Worm (Caenorhabditis elegans) whole organism, L4 larva: ENCODE results near the gene T24C2.5.

Experiments used
- F37D6.2 ChIP-seq: sonication (generic microtip); optimal IDR thresholded peaks from 2 replicates; lab custom pipeline; 2016; ENCODE audit warnings: mild to moderate bottlenecking, missing genetic modification characterization, missing compliant biosample characterization
- F44E2.7 ChIP-seq: fragments of 200-800 bp; sonication (Bioruptor generic); IDR thresholded peaks from 2 replicates; pipeline ENCODE4 v2.1.2; 2022; ENCODE audit warnings: missing genetic modification characterization, missing compliant biosample characterization
- R02D3.7 ChIP-seq: fragments of 150-350 bp; sonication (generic microtip); optimal IDR thresholded peaks from 3 replicates; lab custom pipeline; 2014; ENCODE audit warnings: missing biosample characterization, missing genetic modification characterization
- T20F7.1 ChIP-seq: fragments of 200-800 bp; sonication (Bioruptor generic); optimal IDR thresholded peaks from 2 replicates; lab custom pipeline; 2018; ENCODE audit warnings: mild to moderate bottlenecking, missing genetic modification characterization, missing compliant biosample characterization
- T26A8.4 ChIP-seq: fragments of 200-800 bp; sonication (Bioruptor generic); IDR thresholded peaks from 2 replicates; pipeline ENCODE4 v1.3.6; 2022; ENCODE audit warnings: missing genetic modification characterization, missing compliant biosample characterization
- arid-1 ChIP-seq: fragments of 200-800 bp; sonication (Bioruptor generic); conservative IDR thresholded peaks from 2 replicates; pipeline ENCODE4 v1.3.6; 2022; ENCODE audit warnings: missing genetic modification reagents, missing genetic modification characterization, missing compliant biosample characterization
- attf-4 ChIP-seq: sonication (generic microtip); optimal IDR thresholded peaks from 3 replicates; lab custom pipeline; 2017; ENCODE audit warnings: missing biosample characterization, missing genetic modification characterization
- ceh-32 ChIP-seq: sonication (generic microtip); optimal IDR thresholded peaks from 2 replicates; lab custom pipeline; 2016; ENCODE audit warnings: mild to moderate bottlenecking, missing genetic modification characterization, missing compliant biosample characterization; ENCODE audit not compliant: poor library complexity
- ceh-82 ChIP-seq: sonication (generic microtip); optimal IDR thresholded peaks from 2 replicates; lab custom pipeline; 2017; ENCODE audit warnings: missing biosample characterization, missing genetic modification characterization
- ctbp-1 ChIP-seq: fragments of 200-800 bp; sonication (Bioruptor generic); IDR thresholded peaks from 2 replicates; pipeline ENCODE4 v1.3.6; 2022; ENCODE audit warnings: missing genetic modification reagents, missing genetic modification characterization, missing compliant biosample characterization
- daf-12 ChIP-seq: fragments of 150-350 bp; optimal IDR thresholded peaks from 2 replicates; lab custom pipeline; 2014; ENCODE audit warnings: missing biosample characterization, missing genetic modification reagents, missing genetic modification characterization
- dmd-9 ChIP-seq: fragments of 200-800 bp; sonication (Bioruptor generic); IDR thresholded peaks from 2 replicates; pipeline ENCODE4 v1.3.6; 2022; ENCODE audit warnings: missing genetic modification reagents, missing genetic modification characterization, missing compliant biosample characterization
- duxl-1 ChIP-seq: sonication (generic microtip); optimal IDR thresholded peaks from 2 replicates; lab custom pipeline; 2016; ENCODE audit warnings: mild to moderate bottlenecking, missing genetic modification characterization, moderate library complexity, missing compliant biosample characterization; ENCODE audit not compliant: poor library complexity
- dve-1 ChIP-seq: sonication (generic microtip); optimal IDR thresholded peaks from 2 replicates; lab custom pipeline; 2017; ENCODE audit warnings: antibody characterized with exemption, mild to moderate bottlenecking, missing genetic modification characterization, missing compliant biosample characterization; ENCODE audit not compliant: insufficient read depth
- egl-43 ChIP-seq: fragments of 200-800 bp; sonication (Bioruptor generic); IDR thresholded peaks from 2 replicates; pipeline ENCODE4 v1.3.6; 2022; ENCODE audit warnings: missing genetic modification reagents, missing genetic modification characterization, missing compliant biosample characterization
- fos-1 ChIP-seq: fragments of 150-350 bp; optimal IDR thresholded peaks from 2 replicates; lab custom pipeline; 2014; ENCODE audit warnings: missing biosample characterization, missing genetic modification characterization
- gei-8 ChIP-seq: fragments of 200-800 bp; sonication (Bioruptor generic); optimal IDR thresholded peaks from 2 replicates; lab custom pipeline; 2018; ENCODE audit warnings: mild to moderate bottlenecking, missing genetic modification characterization, missing compliant biosample characterization
- hif-1 ChIP-seq, 2 experiments: sonication (generic microtip); optimal IDR thresholded peaks; 2 replicates each; lab custom pipeline; 2016 to 2017; ENCODE audit warnings: missing compliant biosample characterization in 2 of 2, missing genetic modification characterization in 2 of 2, missing genetic modification reagents in 2 of 2, missing genotype in 2 of 2, mild to moderate bottlenecking in 1 of 2
- hmg-1.1 ChIP-seq: fragments of 200-800 bp; sonication (Bioruptor generic); IDR thresholded peaks from 2 replicates; pipeline ENCODE4 v1.3.6; 2022; ENCODE audit warnings: missing genetic modification reagents, missing genetic modification characterization, missing compliant biosample characterization
- jun-1 ChIP-seq: fragments of 150-350 bp; optimal IDR thresholded peaks from 2 replicates; lab custom pipeline; 2014; ENCODE audit warnings: missing biosample characterization, missing genetic modification reagents, missing genetic modification characterization
- lim-7 ChIP-seq: fragments of 200-800 bp; sonication (Bioruptor generic); IDR thresholded peaks from 2 replicates; pipeline ENCODE4 v1.3.6; 2022; ENCODE audit warnings: missing genetic modification characterization, missing compliant biosample characterization
- lin-1 ChIP-seq: fragments of 200-800 bp; sonication (Bioruptor generic); IDR thresholded peaks from 2 replicates; pipeline ENCODE4 v1.3.6; 2022; ENCODE audit warnings: missing genetic modification reagents, missing genetic modification characterization, missing compliant biosample characterization
- lin-13 ChIP-seq: fragments of 150-350 bp; optimal IDR thresholded peaks from 2 replicates; lab custom pipeline; 2014; ENCODE audit warnings: missing biosample characterization, missing genetic modification reagents, missing genetic modification characterization
- lin-29 ChIP-seq: fragments of 200-800 bp; sonication (Bioruptor generic); IDR thresholded peaks from 2 replicates; pipeline ENCODE4 v1.3.6; 2022; ENCODE audit warnings: missing genetic modification reagents, missing genetic modification characterization, missing compliant biosample characterization
- lsy-2 ChIP-seq, 2 experiments: fragments of 150-350 bp in 1 of 2; sonication (generic microtip) in 1 of 2; optimal IDR thresholded peaks; 2 replicates each; lab custom pipeline; 2014 to 2017; ENCODE audit warnings: missing biosample characterization in 2 of 2, missing genetic modification characterization in 2 of 2
- madf-5 ChIP-seq, 2 experiments: fragments of 200-800 bp; sonication (Bioruptor generic); IDR thresholded peaks; 2 replicates each; pipeline ENCODE4 v1.3.6; 2022; ENCODE audit warnings: missing compliant biosample characterization in 2 of 2, missing genetic modification characterization in 2 of 2
- madf-9 ChIP-seq: fragments of 200-800 bp; sonication (Bioruptor generic); conservative IDR thresholded peaks from 2 replicates; pipeline ENCODE4 v1.3.6; 2022; ENCODE audit warnings: missing genetic modification reagents, missing genetic modification characterization, missing compliant biosample characterization
- mes-2 ChIP-seq: sonication (generic microtip); optimal IDR thresholded peaks from 2 replicates; lab custom pipeline; 2016; ENCODE audit warnings: missing genotype, mild to moderate bottlenecking, missing genetic modification characterization, missing compliant biosample characterization; ENCODE audit not compliant: poor library complexity, severe bottlenecking
- nhr-102 ChIP-seq: sonication (generic microtip); optimal IDR thresholded peaks from 2 replicates; lab custom pipeline; 2016; ENCODE audit warnings: mild to moderate bottlenecking, missing genetic modification characterization, moderate library complexity, missing compliant biosample characterization
- nhr-11 ChIP-seq: fragments of 150-350 bp; optimal IDR thresholded peaks from 2 replicates; lab custom pipeline; 2014; ENCODE audit warnings: missing biosample characterization, missing genetic modification characterization
- nhr-25 ChIP-seq: sonication (generic microtip); optimal IDR thresholded peaks from 2 replicates; lab custom pipeline; 2017; ENCODE audit warnings: missing genetic modification characterization, mild to moderate bottlenecking, missing compliant biosample characterization, antibody characterized with exemption, moderate library complexity, borderline replicate concordance; ENCODE audit not compliant: insufficient read depth
- nhr-41 ChIP-seq: fragments of 200-800 bp; sonication (Bioruptor generic); IDR thresholded peaks from 2 replicates; pipeline ENCODE4 v1.3.6; 2022; ENCODE audit warnings: missing genetic modification reagents, missing genetic modification characterization, missing compliant biosample characterization
- nhr-6 ChIP-seq: fragments of 150-350 bp; optimal IDR thresholded peaks from 2 replicates; lab custom pipeline; 2014; ENCODE audit warnings: missing biosample characterization, missing genetic modification characterization
- pha-4 ChIP-seq, 2 experiments: fragments of 150-350 bp in 1 of 2; fragments of 200-800 bp in 1 of 2; sonication (Bioruptor generic) in 1 of 2; IDR thresholded peaks in 1 of 2; optimal IDR thresholded peaks in 1 of 2; 2 replicates each; pipeline versions ENCODE4 v1.3.6 to Lab custom; 2014 to 2022; ENCODE audit warnings: missing genetic modification characterization in 2 of 2, missing genetic modification reagents in 2 of 2, missing biosample characterization in 1 of 2, missing compliant biosample characterization in 1 of 2
- skn-1 ChIP-seq: fragments of 150-350 bp; optimal IDR thresholded peaks from 2 replicates; lab custom pipeline; 2014; ENCODE audit warnings: missing biosample characterization, missing genetic modification characterization
- snpc-1.2 ChIP-seq: fragments of 200-800 bp; sonication (Bioruptor generic); IDR thresholded peaks from 2 replicates; pipeline ENCODE4 v1.3.6; 2022; ENCODE audit warnings: missing genetic modification reagents, missing genetic modification characterization, missing compliant biosample characterization
- spr-3 ChIP-seq: fragments of 200-800 bp; sonication (Bioruptor generic); optimal IDR thresholded peaks from 2 replicates; lab custom pipeline; 2018; ENCODE audit warnings: mild to moderate bottlenecking, missing genetic modification characterization, missing compliant biosample characterization
- tag-97 ChIP-seq: fragments of 200-800 bp; sonication (Bioruptor generic); IDR thresholded peaks from 2 replicates; pipeline ENCODE4 v1.3.6; 2022; ENCODE audit warnings: missing genetic modification characterization, missing compliant biosample characterization
- tra-1 ChIP-seq: fragments of 200-800 bp; sonication (Bioruptor generic); IDR thresholded peaks from 2 replicates; pipeline ENCODE4 v1.3.6; 2022; ENCODE audit warnings: missing genetic modification reagents, missing genetic modification characterization, missing compliant biosample characterization
- unc-130 ChIP-seq: sonication (generic microtip); optimal IDR thresholded peaks from 2 replicates; lab custom pipeline; 2016; ENCODE audit warnings: missing genetic modification reagents, missing genetic modification characterization, missing compliant biosample characterization
- vab-7 ChIP-seq: fragments of 200-800 bp; sonication (Bioruptor generic); IDR thresholded peaks from 2 replicates; pipeline ENCODE4 v1.3.6; 2022; ENCODE audit warnings: missing genetic modification reagents, missing genetic modification characterization, missing compliant biosample characterization
- zag-1 ChIP-seq: fragments of 150-350 bp; optimal IDR thresholded peaks from 2 replicates; lab custom pipeline; 2014; ENCODE audit warnings: missing biosample characterization, missing genetic modification characterization
- zfp-2 ChIP-seq: sonication (generic microtip); optimal IDR thresholded peaks from 2 replicates; lab custom pipeline; 2016; ENCODE audit warnings: mild to moderate bottlenecking, missing genetic modification characterization, missing compliant biosample characterization
- ztf-7 ChIP-seq: fragments of 150-350 bp; optimal IDR thresholded peaks from 2 replicates; lab custom pipeline; 2014; ENCODE audit warnings: missing biosample characterization, missing genetic modification characterization

T24C2.5 gene

DNA sequence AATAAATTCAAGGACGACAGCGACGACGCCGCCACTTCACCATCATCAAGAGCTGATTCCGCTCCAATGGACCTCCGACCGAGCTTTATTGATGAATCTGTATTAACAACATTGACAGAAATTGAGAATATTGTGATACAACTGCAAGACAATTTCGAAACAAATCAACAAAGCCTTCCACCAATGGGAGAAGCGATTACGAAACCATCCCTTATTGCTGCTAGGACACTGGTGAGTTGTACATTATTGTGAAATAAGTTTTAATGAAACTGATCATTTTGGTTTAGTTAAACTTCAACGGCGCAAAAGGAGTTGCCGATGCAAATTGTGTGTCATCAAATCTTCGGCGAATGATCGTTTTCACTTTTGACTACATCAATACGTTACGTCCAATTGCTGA, 24.9 kb downstream of the T24C2.5 start:
- TF ChIP-seq gei-8 (GFP tag; lab: Kevin White, UChicago): no peak

DNA sequence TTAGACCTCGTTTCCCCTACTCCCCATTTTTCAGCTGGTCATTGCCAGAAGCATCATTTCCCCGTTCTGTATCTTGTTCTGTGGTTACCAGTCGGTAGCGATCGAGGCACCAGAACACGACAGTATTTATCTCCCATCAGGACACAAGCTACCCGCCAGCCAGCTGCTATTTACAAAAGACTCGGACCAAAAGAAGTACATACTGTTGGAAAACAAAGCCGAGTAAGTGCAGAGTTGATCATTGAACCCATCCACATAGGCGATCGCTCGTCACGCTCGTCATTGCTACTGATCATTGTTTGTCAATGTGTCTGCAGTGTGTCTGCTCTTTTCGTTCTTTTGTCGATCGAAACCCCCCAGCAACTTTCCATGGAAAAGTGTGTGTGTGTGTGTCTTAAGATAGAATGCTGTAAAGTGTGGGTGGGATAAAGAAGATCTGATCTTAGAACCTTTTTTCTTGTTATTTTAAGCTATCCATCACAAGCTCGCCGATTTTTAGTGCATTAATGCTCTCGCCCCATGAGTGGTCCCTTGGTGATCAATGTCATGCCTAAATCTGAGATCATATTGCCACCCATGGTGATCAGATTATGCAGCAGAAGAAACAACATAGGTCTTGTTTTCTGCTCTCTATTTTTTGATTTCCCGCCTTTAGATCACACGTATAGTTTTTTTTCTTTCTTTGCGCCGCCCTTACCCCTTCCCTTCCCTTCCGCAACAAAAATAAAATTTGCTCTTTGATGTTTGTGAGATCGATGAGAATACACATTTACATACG, 25.5 kb downstream of the T24C2.5 start:
- no peak for TF ChIP-seq R02D3.7 (tag; lab: Kevin White, UChicago)
- peak; percentile 17; the same call in 1 of the 2 replicates for TF ChIP-seq nhr-41 (GFP tag; lab: Robert Waterston, UW)
- peak; percentile 43 for TF ChIP-seq attf-4 (tag; lab: Kevin White, UChicago)
- 0 out of 4 replicates have a peak, but pooled peaks of 1 of the 2 experiments have one; percentile 26 for TF ChIP-seq madf-5 (GFP tag; IDR thresholded peaks at IDR 0.05; lab: Robert Waterston, UW)
- no peak for TF ChIP-seq pha-4 (GFP tag; IDR thresholded peaks at IDR 0.05; lab: Robert Waterston, UW)
- peak; percentile 67 for TF ChIP-seq pha-4 (tag; optimal IDR thresholded peaks at IDR 0.05; lab: Kevin White, UChicago)
- no peak for TF ChIP-seq egl-43 (GFP tag; lab: Robert Waterston, UW)

- no peak for TF ChIP-seq daf-12 (tag; lab: Kevin White, UChicago)
- TF ChIP-seq ceh-82 (tag; lab: Kevin White, UChicago): no peak
- peak; percentile 76 for TF ChIP-seq T20F7.1 (GFP tag; lab: Kevin White, UChicago)
- TF ChIP-seq T26A8.4 (GFP tag; lab: Robert Waterston, UW): peak; percentile 56; the same call in 1 of the 2 replicates
- peak; percentile 80 for TF ChIP-seq nhr-25 (tag; lab: Kevin White, UChicago)
- TF ChIP-seq zag-1 (tag; lab: Kevin White, UChicago): no peak
- TF ChIP-seq dve-1 (tag; lab: Kevin White, UChicago): peak; percentile 98
- TF ChIP-seq ctbp-1 (GFP tag; lab: Robert Waterston, UW): peak; percentile 90
- peak; percentile 44; the same call in 1 of the 2 replicates for TF ChIP-seq nhr-41 (GFP tag; lab: Robert Waterston, UW)
- peak; percentile 37 for TF ChIP-seq duxl-1 (tag; lab: Kevin White, UChicago)
- TF ChIP-seq ztf-7: peak; percentile 65
- TF ChIP-seq F44E2.7 (GFP tag; lab: Robert Waterston, UW): no peak
- TF ChIP-seq nhr-11 (tag; lab: Kevin White, UChicago): peak; percentile 83
- peak; percentile 71 for TF ChIP-seq jun-1 (tag; lab: Kevin White, UChicago)
- peak; percentile 39 for TF ChIP-seq F37D6.2 (tag; lab: Kevin White, UChicago)
- TF ChIP-seq unc-130 (GFP tag; lab: Kevin White, UChicago): no peak
- TF ChIP-seq mes-2: peak; percentile 65
- no peak for TF ChIP-seq lin-29
- peak; percentile 73 for TF ChIP-seq fos-1 (tag; lab: Kevin White, UChicago)
- no peak for TF ChIP-seq lim-7
- no peak for TF ChIP-seq skn-1
- peak; percentile 92 for TF ChIP-seq tra-1 (GFP tag; lab: Robert Waterston, UW)
- peak; percentile 43; the same call in 1 of the 2 replicates for TF ChIP-seq dmd-9 (GFP tag; lab: Robert Waterston, UW)
- TF ChIP-seq nhr-6 (tag; lab: Kevin White, UChicago): peak; percentile 82
- TF ChIP-seq tag-97: no peak
- TF ChIP-seq hmg-1.1 (GFP tag; lab: Robert Waterston, UW): peak; percentile 72
- peak; percentile 89 for TF ChIP-seq nhr-102 (tag; lab: Kevin White, UChicago)
- peak; percentile 58; the same call in 1 of the 2 replicates for TF ChIP-seq arid-1 (GFP tag; lab: Robert Waterston, UW)
- peak; percentile 75 to 79 for TF ChIP-seq lsy-2 (tag; optimal IDR thresholded peaks at IDR 0.05; lab: Kevin White, UChicago)
- peak; percentile 53; the same call in 1 of the 2 replicates for TF ChIP-seq vab-7
- peak; percentile 36 for TF ChIP-seq zfp-2
- TF ChIP-seq hif-1 (tag; optimal IDR thresholded peaks at IDR 0.05; lab: Kevin White, UChicago): peak; percentile 34 to 92
- TF ChIP-seq ceh-32: no peak
- peak; percentile 47 for TF ChIP-seq madf-9 (GFP tag; lab: Robert Waterston, UW)
- no peak for TF ChIP-seq spr-3 (GFP tag; lab: Kevin White, UChicago)
- TF ChIP-seq snpc-1.2 (GFP tag; lab: Robert Waterston, UW): no peak
- TF ChIP-seq lin-1: peak; percentile 92
- peak; percentile 59 for TF ChIP-seq lin-13 (GFP tag; lab: Kevin White, UChicago)
These were observed 26.1 kb downstream of the T24C2.5 start for ce11 chrX:14560297-14560680.
